Worm (Caenorhabditis elegans) whole organism, late embryonic: ENCODE measurements around the gene C04H5.7.
"Not testable (repeated sequence)": the region's sequence is repeated elsewhere in the genome, so short reads cannot be mapped to it uniquely, and the experiment has no call there.

Source experiments
- C08G9.2 ChIP-seq: sonication (generic microtip); optimal IDR thresholded peaks from 2 replicates; lab custom pipeline; 2016; ENCODE audit warnings: mild to moderate bottlenecking, missing genetic modification characterization, moderate library complexity, missing compliant biosample characterization
- K02D7.2 ChIP-seq: sonication (generic microtip); optimal IDR thresholded peaks from 2 replicates; lab custom pipeline; 2017; ENCODE audit warnings: mild to moderate bottlenecking, missing genetic modification characterization, missing compliant biosample characterization
- K09A11.1 ChIP-seq: sonication (generic microtip); optimal IDR thresholded peaks from 2 replicates; lab custom pipeline; 2017; ENCODE audit warnings: antibody characterized with exemption, mild to moderate bottlenecking, missing genetic modification characterization, missing compliant biosample characterization; ENCODE audit not compliant: insufficient read depth
- Y22D7AL.16 ChIP-seq: sonication (generic microtip); optimal IDR thresholded peaks from 2 replicates; lab custom pipeline; 2016; ENCODE audit warnings: missing genetic modification characterization, missing compliant biosample characterization
- ceh-14 ChIP-seq: sonication (generic microtip); optimal IDR thresholded peaks from 2 replicates; lab custom pipeline; 2016; ENCODE audit warnings: missing genotype, missing genetic modification characterization, missing compliant biosample characterization
- ceh-18 ChIP-seq: sonication (generic microtip); optimal IDR thresholded peaks from 2 replicates; lab custom pipeline; 2016; ENCODE audit warnings: missing genetic modification characterization, missing compliant biosample characterization
- ceh-2 ChIP-seq: sonication (generic microtip); optimal IDR thresholded peaks from 2 replicates; lab custom pipeline; 2016; ENCODE audit warnings: missing genotype, missing genetic modification characterization, missing compliant biosample characterization
- ceh-24 ChIP-seq: sonication (generic microtip); optimal IDR thresholded peaks from 2 replicates; lab custom pipeline; 2016; ENCODE audit warnings: mild to moderate bottlenecking, missing genetic modification characterization, missing compliant biosample characterization
- ceh-31 ChIP-seq: sonication (generic microtip); optimal IDR thresholded peaks from 2 replicates; lab custom pipeline; 2016; ENCODE audit warnings: missing genetic modification characterization, missing compliant biosample characterization
- ceh-34 ChIP-seq: sonication (generic microtip); optimal IDR thresholded peaks from 2 replicates; lab custom pipeline; 2016; ENCODE audit warnings: mild to moderate bottlenecking, missing genetic modification characterization, missing compliant biosample characterization
- ceh-45 ChIP-seq: fragments of 200-800 bp; sonication (Bioruptor generic); IDR thresholded peaks from 2 replicates; pipeline ENCODE4 v1.3.6; 2022; ENCODE audit warnings: missing genetic modification reagents, missing genetic modification characterization, missing compliant biosample characterization
- ceh-6 ChIP-seq: fragments of 200-800 bp; sonication (Bioruptor generic); optimal IDR thresholded peaks from 2 replicates; lab custom pipeline; 2018; ENCODE audit warnings: mild to moderate bottlenecking, missing genetic modification characterization, missing compliant biosample characterization
- ceh-9 ChIP-seq: sonication (generic microtip); optimal IDR thresholded peaks from 2 replicates; lab custom pipeline; 2016; ENCODE audit warnings: mild to moderate bottlenecking, missing genetic modification characterization, inconsistent platforms, missing compliant biosample characterization
- che-1 ChIP-seq: sonication (generic microtip); optimal IDR thresholded peaks from 2 replicates; lab custom pipeline; 2016; ENCODE audit warnings: mild to moderate bottlenecking, missing genetic modification characterization, missing compliant biosample characterization
- dve-1 ChIP-seq: sonication (generic microtip); optimal IDR thresholded peaks from 2 replicates; lab custom pipeline; 2017; ENCODE audit warnings: antibody characterized with exemption, mild to moderate bottlenecking, missing genetic modification characterization, missing compliant biosample characterization
- elt-2 ChIP-seq: sonication (generic microtip); optimal IDR thresholded peaks from 2 replicates; lab custom pipeline; 2016; ENCODE audit warnings: missing genetic modification reagents, missing genetic modification characterization, missing compliant biosample characterization
- ets-4 ChIP-seq: sonication (generic microtip); optimal IDR thresholded peaks from 2 replicates; lab custom pipeline; 2016; ENCODE audit warnings: missing genetic modification characterization, missing compliant biosample characterization
- eyg-1 ChIP-seq: sonication (generic microtip); optimal IDR thresholded peaks from 2 replicates; lab custom pipeline; 2016; ENCODE audit warnings: missing genotype, missing genetic modification characterization, missing compliant biosample characterization
- fax-1 ChIP-seq: sonication (generic microtip); optimal IDR thresholded peaks from 2 replicates; lab custom pipeline; 2016; ENCODE audit warnings: missing genotype, missing genetic modification characterization, missing compliant biosample characterization
- fkh-6 ChIP-seq: sonication (generic microtip); optimal IDR thresholded peaks from 2 replicates; lab custom pipeline; 2016; ENCODE audit warnings: missing genetic modification characterization, missing compliant biosample characterization
- gmeb-2 ChIP-seq: sonication (generic microtip); optimal IDR thresholded peaks from 2 replicates; lab custom pipeline; 2016; ENCODE audit warnings: missing genetic modification characterization, inconsistent platforms, missing compliant biosample characterization
- hlh-15 ChIP-seq: sonication (generic microtip); optimal IDR thresholded peaks from 2 replicates; lab custom pipeline; 2016; ENCODE audit warnings: missing genetic modification characterization, missing compliant biosample characterization
- hlh-30 ChIP-seq: sonication (generic microtip); optimal IDR thresholded peaks from 2 replicates; lab custom pipeline; 2017; ENCODE audit warnings: antibody characterized with exemption, missing genetic modification characterization, missing compliant biosample characterization; ENCODE audit not compliant: insufficient read depth
- hlh-8 ChIP-seq: sonication (generic microtip); optimal IDR thresholded peaks from 2 replicates; lab custom pipeline; 2016; ENCODE audit warnings: missing genotype, missing genetic modification characterization, missing compliant biosample characterization
- madf-2 ChIP-seq: sonication (generic microtip); optimal IDR thresholded peaks from 2 replicates; lab custom pipeline; 2017; ENCODE audit warnings: missing genetic modification characterization, missing compliant biosample characterization
- nfya-1 ChIP-seq: sonication (generic microtip); optimal IDR thresholded peaks from 2 replicates; lab custom pipeline; 2017; ENCODE audit warnings: missing genetic modification characterization, mild to moderate bottlenecking, missing compliant biosample characterization, antibody characterized with exemption, moderate library complexity
- nhr-11 ChIP-seq: fragments of 150-350 bp; optimal IDR thresholded peaks from 2 replicates; lab custom pipeline; 2014; ENCODE audit warnings: missing biosample characterization, missing genetic modification characterization
- npax-4 ChIP-seq: sonication (generic microtip); optimal IDR thresholded peaks from 2 replicates; lab custom pipeline; 2016; ENCODE audit warnings: missing genetic modification characterization, missing compliant biosample characterization
- pha-2 ChIP-seq: sonication (generic microtip); optimal IDR thresholded peaks from 2 replicates; lab custom pipeline; 2017; ENCODE audit warnings: mild to moderate bottlenecking, missing genetic modification characterization, missing compliant biosample characterization
- pqm-1 ChIP-seq: sonication (generic microtip); optimal IDR thresholded peaks from 2 replicates; lab custom pipeline; 2016; ENCODE audit warnings: missing genetic modification characterization, missing compliant biosample characterization
- ref-2 ChIP-seq: sonication (generic microtip); optimal IDR thresholded peaks from 2 replicates; lab custom pipeline; 2016; ENCODE audit warnings: missing genetic modification characterization, missing compliant biosample characterization
- rnt-1 ChIP-seq: sonication (generic microtip); optimal IDR thresholded peaks from 2 replicates; lab custom pipeline; 2016; ENCODE audit warnings: missing genetic modification characterization, missing compliant biosample characterization
- sox-2 ChIP-seq: fragments of 200-800 bp; sonication (Bioruptor generic); IDR thresholded peaks from 2 replicates; pipeline ENCODE4 v1.3.6; 2022; ENCODE audit warnings: missing genetic modification reagents, missing genetic modification characterization, missing compliant biosample characterization
- tbx-2 ChIP-seq: sonication (generic microtip); optimal IDR thresholded peaks from 2 replicates; lab custom pipeline; 2016; ENCODE audit warnings: missing genetic modification characterization, missing compliant biosample characterization
- tbx-7 ChIP-seq: sonication (generic microtip); optimal IDR thresholded peaks from 2 replicates; lab custom pipeline; 2016; ENCODE audit warnings: missing genotype, missing genetic modification characterization, missing compliant biosample characterization
- ttx-3 ChIP-seq: sonication (generic microtip); optimal IDR thresholded peaks from 2 replicates; lab custom pipeline; 2016; ENCODE audit warnings: missing genetic modification reagents, missing genetic modification characterization, missing compliant biosample characterization
- unc-3 ChIP-seq, 2 experiments: fragments of 200-800 bp in 1 of 2; sonication (Bioruptor generic) in 1 of 2; sonication (generic microtip) in 1 of 2; conservative IDR thresholded peaks in 1 of 2; optimal IDR thresholded peaks in 1 of 2; 2 replicates each; pipeline versions ENCODE4 v1.3.6 to Lab custom; 2016 to 2022; ENCODE audit warnings: missing compliant biosample characterization in 2 of 2, missing genetic modification characterization in 2 of 2, missing genetic modification reagents in 1 of 2
- unc-42 ChIP-seq: sonication (generic microtip); optimal IDR thresholded peaks from 2 replicates; lab custom pipeline; 2016; ENCODE audit warnings: missing genotype, missing genetic modification characterization, missing compliant biosample characterization
- unc-86 ChIP-seq: sonication (generic microtip); optimal IDR thresholded peaks from 2 replicates; lab custom pipeline; 2016; ENCODE audit warnings: missing genetic modification characterization, missing compliant biosample characterization
- zip-5 ChIP-seq: sonication (generic microtip); optimal IDR thresholded peaks from 2 replicates; lab custom pipeline; 2016; ENCODE audit warnings: missing genetic modification characterization, missing compliant biosample characterization
- ztf-16 ChIP-seq: sonication (generic microtip); optimal IDR thresholded peaks from 2 replicates; lab custom pipeline; 2017; ENCODE audit warnings: missing genetic modification characterization, missing compliant biosample characterization

C04H5.7 gene

ce11 chrII:14550613-14551012 lies 12.9 kb downstream of the C04H5.7 start, which contains the start of gene nlp-41:
TSS of gene nlp-41 (plus strand) at chrII:14550913.
- TF ChIP-seq npax-4 (no peak), hlh-30 (tag; lab: Kevin White, UChicago) (no peak), pha-2 (tag; lab: Kevin White, UChicago) (no peak), dve-1 (tag; lab: Kevin White, UChicago) (no peak), hlh-8 (tag; lab: Kevin White, UChicago) (no peak), K02D7.2 (no peak), ceh-24 (tag; lab: Kevin White, UChicago) (no peak), che-1 (no peak), madf-2 (tag; lab: Kevin White, UChicago) (no peak), eyg-1 (tag; lab: Kevin White, UChicago) (no peak), nhr-11 (no peak), K09A11.1 (tag; lab: Kevin White, UChicago) (no peak), fkh-6 (tag; lab: Kevin White, UChicago) (no peak), ztf-16 (tag; lab: Kevin White, UChicago) (no peak), ceh-6 (GFP tag; lab: Kevin White, UChicago) (no peak), ceh-9 (tag; lab: Kevin White, UChicago) (no peak), ceh-45 (GFP tag; lab: Robert Waterston, UW) (no peak), rnt-1 (tag; lab: Kevin White, UChicago) (no peak)

- TF ChIP-seq gmeb-2 (tag; lab: Kevin White, UChicago) (no peak), hlh-15 (no peak), zip-5 (no peak), hlh-8 (tag; lab: Kevin White, UChicago) (no peak), ttx-3 (tag; lab: Kevin White, UChicago) (no peak)
Measured at ce11 chrII:14555019-14555418, 17.3 kb downstream of the C04H5.7 start.

ce11 chrII:14561549-14562115 lies 23.9 kb downstream of the C04H5.7 start, which contains the start of gene mog-4:
TSS of gene mog-4 (minus strand) at chrII:14561599.
- peak; percentile 69; the same call in 1 of the 2 replicates for TF ChIP-seq ceh-45 (GFP tag; lab: Robert Waterston, UW)
- peak; percentile 54 for TF ChIP-seq unc-86 (tag; lab: Kevin White, UChicago)
- TF ChIP-seq ztf-16 (tag; lab: Kevin White, UChicago): peak; percentile 60
- TF ChIP-seq unc-3 (GFP tag; conservative IDR thresholded peaks at IDR 0.05; lab: Robert Waterston, UW): peak; percentile 62; the same call in 1 of the 2 replicates
- TF ChIP-seq unc-3 (tag; optimal IDR thresholded peaks at IDR 0.05; lab: Kevin White, UChicago): not testable (repeated sequence)
- peak; percentile 47 for TF ChIP-seq fax-1 (tag; lab: Kevin White, UChicago)
- peak; percentile 50 for TF ChIP-seq madf-2 (tag; lab: Kevin White, UChicago)
- peak; percentile 13 for TF ChIP-seq sox-2 (GFP tag; lab: Robert Waterston, UW)
- peak; percentile 60 for TF ChIP-seq ref-2
- TF ChIP-seq ceh-34: peak; percentile 76
- peak; percentile 86 for TF ChIP-seq pqm-1
- peak; percentile 60 for TF ChIP-seq elt-2
- peak; percentile 89 for TF ChIP-seq C08G9.2 (tag; lab: Kevin White, UChicago)
- TF ChIP-seq unc-42 (tag; lab: Kevin White, UChicago): peak; percentile 89
- TF ChIP-seq tbx-7 (tag; lab: Kevin White, UChicago): peak; percentile 67
- peak; percentile 91 for TF ChIP-seq ceh-31 (tag; lab: Kevin White, UChicago)
- peak; percentile 78 for TF ChIP-seq hlh-8 (tag; lab: Kevin White, UChicago)
- TF ChIP-seq zip-5: peak; percentile 41
- peak; percentile 57 for TF ChIP-seq rnt-1 (tag; lab: Kevin White, UChicago)
- TF ChIP-seq ets-4 (tag; lab: Kevin White, UChicago): peak; percentile 80
- TF ChIP-seq nfya-1: peak; percentile 72
- TF ChIP-seq pha-2 (tag; lab: Kevin White, UChicago): peak; percentile 15
- peak; percentile 9 for TF ChIP-seq Y22D7AL.16 (tag; lab: Kevin White, UChicago)
- TF ChIP-seq ceh-14 (tag; lab: Kevin White, UChicago): peak; percentile 82
- peak; percentile 65 for TF ChIP-seq ceh-2 (tag; lab: Kevin White, UChicago)
- TF ChIP-seq dve-1 (tag; lab: Kevin White, UChicago): peak; percentile 5
- peak; percentile 74 for TF ChIP-seq tbx-2 (tag; lab: Kevin White, UChicago)
- TF ChIP-seq ceh-18 (tag; lab: Kevin White, UChicago): peak; percentile 85
